Fruit fly (Drosophila melanogaster) whole organism, embryonic: ENCODE measurements around the gene eIF1.

ENCODE experiments used
- Atf-2 ChIP-seq: fragments of 200-800 bp; sonication (Bioruptor generic); optimal IDR thresholded peaks from 2 replicates; lab custom pipeline; 2016; ENCODE audit warnings: missing biosample characterization, missing genetic modification characterization
- B-H2 ChIP-seq: fragments of 200-800 bp; sonication (Bioruptor generic); optimal IDR thresholded peaks from 2 replicates; lab custom pipeline; 2018; ENCODE audit warnings: missing biosample characterization, mild to moderate bottlenecking, missing genetic modification characterization
- BtbVII ChIP-seq: fragments of 200-800 bp; sonication (Bioruptor generic); optimal IDR thresholded peaks from 3 replicates; lab custom pipeline; 2017; ENCODE audit warnings: missing biosample characterization, mild to moderate bottlenecking, missing genetic modification characterization
- CG11247 ChIP-seq: fragments of 200-800 bp; sonication (Bioruptor generic); IDR thresholded peaks from 2 replicates; pipeline ENCODE4 v1.3.6; 2022; ENCODE audit warnings: missing biosample characterization, missing genetic modification characterization
- CG11504 ChIP-seq: fragments of 200-800 bp; sonication (Bioruptor generic); optimal IDR thresholded peaks from 3 replicates; lab custom pipeline; 2019; ENCODE audit warnings: missing biosample characterization, mild to moderate bottlenecking, missing genetic modification characterization, moderate library complexity
- CG13123 ChIP-seq: fragments of 200-800 bp; sonication (Bioruptor generic); optimal IDR thresholded peaks from 2 replicates; lab custom pipeline; 2016; ENCODE audit warnings: missing biosample characterization, missing genetic modification characterization
- CG15479 ChIP-seq: fragments of 200-800 bp; sonication (Bioruptor generic); optimal IDR thresholded peaks from 3 replicates; lab custom pipeline; 2019; ENCODE audit warnings: missing biosample characterization, mild to moderate bottlenecking, missing genetic modification characterization, moderate library complexity
- CG17186 ChIP-seq: fragments of 200-800 bp; sonication (Bioruptor generic); optimal IDR thresholded peaks from 3 replicates; lab custom pipeline; 2017; ENCODE audit warnings: missing biosample characterization, missing genetic modification reagents, missing genetic modification characterization
- CG1792 ChIP-seq: fragments of 200-800 bp; sonication (Bioruptor generic); optimal IDR thresholded peaks from 2 replicates; lab custom pipeline; 2016; ENCODE audit warnings: missing biosample characterization, missing genetic modification characterization
- CG18011 ChIP-seq: fragments of 200-800 bp; sonication (Bioruptor generic); optimal IDR thresholded peaks from 2 replicates; lab custom pipeline; 2017; ENCODE audit warnings: missing biosample characterization, missing genetic modification characterization, mild to moderate bottlenecking, moderate library complexity, missing genotype
- CG18476 ChIP-seq: fragments of 200-800 bp; sonication (Bioruptor generic); optimal IDR thresholded peaks from 2 replicates; lab custom pipeline; 2016; ENCODE audit warnings: missing biosample characterization, mild to moderate bottlenecking, missing genetic modification characterization
- CG18619 ChIP-seq: fragments of 200-800 bp; sonication (Bioruptor generic); optimal IDR thresholded peaks from 3 replicates; lab custom pipeline; 2017; ENCODE audit warnings: missing biosample characterization, mild to moderate bottlenecking, missing genetic modification characterization
- CG2129 ChIP-seq: fragments of 200-800 bp; sonication (Bioruptor generic); IDR thresholded peaks from 2 replicates; pipeline ENCODE4 v1.3.6; 2022; ENCODE audit warnings: missing biosample characterization, missing genetic modification characterization; ENCODE audit not compliant: partially characterized antibody
- CG31365 ChIP-seq: fragments of 200-800 bp; sonication (Bioruptor generic); optimal IDR thresholded peaks from 2 replicates; lab custom pipeline; 2018; ENCODE audit warnings: missing biosample characterization, mild to moderate bottlenecking, missing genetic modification characterization
- CG33213 ChIP-seq: fragments of 200-800 bp; sonication (Bioruptor generic); optimal IDR thresholded peaks from 3 replicates; lab custom pipeline; 2016; ENCODE audit warnings: missing biosample characterization, missing genetic modification characterization
- CG33557 ChIP-seq: fragments of 200-800 bp; sonication (Bioruptor generic); optimal IDR thresholded peaks from 2 replicates; lab custom pipeline; 2019; ENCODE audit warnings: missing biosample characterization, mild to moderate bottlenecking, missing genetic modification characterization, moderate library complexity
- CG6175 ChIP-seq: fragments of 200-800 bp; sonication (Bioruptor generic); IDR thresholded peaks from 3 replicates; pipeline ENCODE4 v1.3.6; 2022; ENCODE audit warnings: missing biosample characterization, missing genetic modification characterization
- CG6791 ChIP-seq: fragments of 200-800 bp; sonication (Bioruptor generic); IDR thresholded peaks from 3 replicates; pipeline ENCODE4 v1.3.6; 2022; ENCODE audit warnings: missing biosample characterization, missing genetic modification characterization; ENCODE audit not compliant: partially characterized antibody
- CG7372 ChIP-seq: fragments of 200-800 bp; sonication (Bioruptor generic); IDR thresholded peaks from 2 replicates; pipeline ENCODE4 v1.3.6; 2022; ENCODE audit warnings: missing biosample characterization, missing genetic modification characterization
- CG7556 ChIP-seq: fragments of 200-800 bp; sonication (Bioruptor generic); optimal IDR thresholded peaks from 2 replicates; lab custom pipeline; 2017; ENCODE audit warnings: missing biosample characterization, mild to moderate bottlenecking, missing genetic modification characterization
- CrebB ChIP-seq: fragments of 200-800 bp; sonication (Bioruptor generic); optimal IDR thresholded peaks from 3 replicates; lab custom pipeline; 2018; ENCODE audit warnings: missing biosample characterization, mild to moderate bottlenecking, missing genetic modification characterization
- Dip2 ChIP-seq: fragments of 200-800 bp; sonication (Bioruptor generic); IDR thresholded peaks from 2 replicates; pipeline ENCODE4 v1.3.6; 2022; ENCODE audit warnings: missing biosample characterization, missing genetic modification characterization
- Ets65A ChIP-seq: fragments of 200-800 bp; sonication (Bioruptor generic); peaks from one replicate; lab custom pipeline; 2016; ENCODE audit warnings: missing biosample characterization, missing genetic modification characterization
- Fer3 ChIP-seq: fragments of 200-800 bp; sonication (Bioruptor generic); optimal IDR thresholded peaks from 2 replicates; lab custom pipeline; 2018; ENCODE audit warnings: missing biosample characterization, mild to moderate bottlenecking, missing genetic modification characterization, moderate library complexity
- H2.0 ChIP-seq: fragments of 200-800 bp; sonication (Bioruptor generic); IDR thresholded peaks from 2 replicates; pipeline ENCODE4 v1.3.6; 2022; ENCODE audit warnings: missing biosample characterization, missing genetic modification characterization
- Hmr ChIP-seq: fragments of 200-800 bp; sonication (Bioruptor generic); optimal IDR thresholded peaks from 3 replicates; lab custom pipeline; 2017; ENCODE audit warnings: mild to moderate bottlenecking, missing biosample characterization, missing genetic modification reagents, missing genetic modification characterization
- Hmx ChIP-seq: fragments of 200-800 bp; sonication (Bioruptor generic); optimal IDR thresholded peaks from 2 replicates; lab custom pipeline; 2016; ENCODE audit warnings: missing biosample characterization, missing genetic modification characterization
- Hr39 ChIP-seq: fragments of >200 bp; optimal IDR thresholded peaks from 2 replicates; lab custom pipeline; 2017
- Lim3 ChIP-seq: fragments of 200-800 bp; sonication (Bioruptor generic); IDR thresholded peaks from 2 replicates; pipeline ENCODE4 v1.3.6; 2022; ENCODE audit warnings: missing biosample characterization, missing genetic modification characterization
- Opbp ChIP-seq: fragments of 200-800 bp; sonication (Bioruptor generic); IDR thresholded peaks from 3 replicates; pipeline ENCODE4 v1.3.6; 2022; ENCODE audit warnings: missing biosample characterization, missing genetic modification characterization; ENCODE audit not compliant: partially characterized antibody
- Ravus ChIP-seq: fragments of 200-800 bp; sonication (Bioruptor generic); IDR thresholded peaks from 2 replicates; pipeline ENCODE4 v1.3.6; 2022; ENCODE audit warnings: missing biosample characterization, missing genetic modification characterization
- amos ChIP-seq: fragments of 200-800 bp; sonication (Bioruptor generic); IDR thresholded peaks from 2 replicates; pipeline ENCODE4 v1.3.6; 2022; ENCODE audit warnings: missing biosample characterization, missing genetic modification characterization; ENCODE audit not compliant: partially characterized antibody
- ase ChIP-seq: fragments of 200-800 bp; sonication (Bioruptor generic); IDR thresholded peaks from 3 replicates; pipeline ENCODE4 v1.3.6; 2022; ENCODE audit warnings: missing biosample characterization, missing genetic modification characterization
- ash1 ChIP-seq: fragments of 200-800 bp; sonication (Bioruptor generic); optimal IDR thresholded peaks from 2 replicates; lab custom pipeline; 2018; ENCODE audit warnings: missing biosample characterization, mild to moderate bottlenecking, missing genetic modification characterization
- az2 ChIP-seq: fragments of 200-800 bp; sonication (Bioruptor generic); optimal IDR thresholded peaks from 3 replicates; lab custom pipeline; 2016; ENCODE audit warnings: missing biosample characterization, missing genetic modification characterization
- bowl ChIP-seq: fragments of 200-800 bp; sonication (Bioruptor generic); IDR thresholded peaks from 2 replicates; pipeline ENCODE4 v1.3.6; 2022; ENCODE audit warnings: missing biosample characterization, missing genetic modification characterization
- dysf ChIP-seq: fragments of 200-800 bp; sonication (Bioruptor generic); IDR thresholded peaks from 3 replicates; pipeline ENCODE4 v1.3.6; 2022; ENCODE audit warnings: missing biosample characterization, missing genetic modification characterization
- eyg ChIP-seq: fragments of 200-800 bp; sonication (Bioruptor generic); optimal IDR thresholded peaks from 3 replicates; lab custom pipeline; 2016; ENCODE audit warnings: missing biosample characterization, missing genetic modification characterization
- fd64A ChIP-seq: fragments of 200-800 bp; sonication (Bioruptor generic); optimal IDR thresholded peaks from 3 replicates; lab custom pipeline; 2018; ENCODE audit warnings: missing biosample characterization, mild to moderate bottlenecking, missing genetic modification characterization
- gcm ChIP-seq: fragments of 200-800 bp; sonication (Bioruptor generic); optimal IDR thresholded peaks from 2 replicates; lab custom pipeline; 2019; ENCODE audit warnings: missing biosample characterization, mild to moderate bottlenecking, missing genetic modification characterization, moderate library complexity
- gsb-n ChIP-seq: fragments of 200-800 bp; sonication (Bioruptor generic); optimal IDR thresholded peaks from 3 replicates; lab custom pipeline; 2018; ENCODE audit warnings: missing biosample characterization, mild to moderate bottlenecking, missing genetic modification characterization
- jigr1 ChIP-seq: fragments of 200-800 bp; sonication (Bioruptor generic); IDR thresholded peaks from 3 replicates; pipeline ENCODE4 v1.3.6; 2022; ENCODE audit warnings: missing biosample characterization, missing genetic modification characterization
- klu ChIP-seq: fragments of 200-800 bp; sonication (Bioruptor generic); IDR thresholded peaks from 2 replicates; pipeline ENCODE4 v1.3.6; 2022; ENCODE audit warnings: missing biosample characterization, missing genetic modification characterization
- mirr ChIP-seq: fragments of 200-800 bp; sonication (Bioruptor generic); optimal IDR thresholded peaks from 3 replicates; lab custom pipeline; 2018; ENCODE audit warnings: missing biosample characterization, mild to moderate bottlenecking, missing genetic modification characterization
- odd ChIP-seq: fragments of 200-800 bp; sonication (Bioruptor generic); optimal IDR thresholded peaks from 2 replicates; lab custom pipeline; 2017; ENCODE audit warnings: missing biosample characterization, mild to moderate bottlenecking, missing genetic modification characterization
- peb ChIP-seq: fragments of 200-800 bp; sonication (Bioruptor generic); IDR thresholded peaks from 2 replicates; pipeline ENCODE4 v1.3.6; 2022; ENCODE audit warnings: missing biosample characterization, missing genetic modification characterization
- sqz ChIP-seq: fragments of 200-800 bp; sonication (Bioruptor generic); optimal IDR thresholded peaks from 3 replicates; lab custom pipeline; 2018; ENCODE audit warnings: missing biosample characterization, mild to moderate bottlenecking, missing genetic modification characterization
- stwl ChIP-seq: fragments of 200-800 bp; sonication (Bioruptor generic); optimal IDR thresholded peaks from 3 replicates; lab custom pipeline; 2018; ENCODE audit warnings: missing biosample characterization, mild to moderate bottlenecking, missing genetic modification characterization, moderate library complexity
- trem ChIP-seq: fragments of 200-800 bp; optimal IDR thresholded peaks from 3 replicates; lab custom pipeline; 2019; ENCODE audit warnings: missing biosample characterization, mild to moderate bottlenecking, missing genetic modification characterization, moderate library complexity
- twi ChIP-seq: fragments of 200-800 bp; optimal IDR thresholded peaks from 2 replicates; lab custom pipeline; 2019; ENCODE audit warnings: missing biosample characterization, mild to moderate bottlenecking, missing genetic modification characterization, moderate library complexity
- usp ChIP-seq: fragments of >200 bp; optimal IDR thresholded peaks from 2 replicates; lab custom pipeline; 2017; ENCODE audit warnings: missing biosample characterization, missing genetic modification characterization

eIF1 gene

dm6 chr3L:3178530-3179096, 44.5 kb upstream of the eIF1 start, which contains the start of the genes MnM and Girdin (continued):
- TF ChIP-seq jigr1 (GFP tag; lab: Robert Waterston, UW) = no peak
- peak; percentile 41 for TF ChIP-seq CG2129
- TF ChIP-seq CG6175 (GFP tag; lab: Robert Waterston, UW) = peak; percentile 67; the same call in 2 of the 3 replicates
- TF ChIP-seq fd64A (GFP tag; lab: Kevin White, UChicago) = no peak
- TF ChIP-seq twi (tag; lab: Kevin White, UChicago) = peak; percentile 43
- 0 out of 2 replicates have a peak, but pooled peaks have one; percentile 13 for TF ChIP-seq klu (GFP tag; lab: Robert Waterston, UW)
- no peak for TF ChIP-seq gcm (GFP tag; lab: Kevin White, UChicago)
- no peak for TF ChIP-seq CG7556 (GFP tag; lab: Kevin White, UChicago)
- no peak for TF ChIP-seq mirr (GFP tag; lab: Kevin White, UChicago)
- peak; percentile 33 for TF ChIP-seq stwl (tag; lab: Kevin White, UChicago)
- no peak for TF ChIP-seq bowl (GFP tag; lab: Robert Waterston, UW)
- TF ChIP-seq odd = no peak
- no peak for TF ChIP-seq ash1 (GFP tag; lab: Kevin White, UChicago)
- TF ChIP-seq H2.0 (GFP tag; lab: Robert Waterston, UW) = 0 out of 2 replicates have a peak, but pooled peaks have one; percentile 8
- TF ChIP-seq Ets65A (GFP tag; lab: Kevin White, UChicago) = peak; percentile 98
- no peak for TF ChIP-seq CG31365 (tag; lab: Kevin White, UChicago)
- no peak for TF ChIP-seq Hmx
- no peak for TF ChIP-seq Fer3
- peak; percentile 17 for TF ChIP-seq CG1792 (GFP tag; lab: Kevin White, UChicago)
- TF ChIP-seq peb (GFP tag; lab: Robert Waterston, UW) = 0 out of 2 replicates have a peak, but pooled peaks have one; percentile 30
- TF ChIP-seq Atf-2 (GFP tag; lab: Kevin White, UChicago) = peak; percentile 70
- TF ChIP-seq Hr39 (lab: Kevin White, UChicago) = no peak
- peak; percentile 64; the same call in 2 of the 3 replicates for TF ChIP-seq dysf
- peak; percentile 71 for TF ChIP-seq Opbp (GFP tag; lab: Robert Waterston, UW)
- TF ChIP-seq CG6791 (GFP tag; lab: Robert Waterston, UW) = peak; percentile 69; the same call in 1 of the 3 replicates
- no peak for TF ChIP-seq Lim3 (GFP tag; lab: Robert Waterston, UW)
- no peak for TF ChIP-seq CG15479 (GFP tag; lab: Kevin White, UChicago)
- TF ChIP-seq Hmr = peak; percentile 59
- TF ChIP-seq sqz (GFP tag; lab: Kevin White, UChicago) = no peak
- TF ChIP-seq CG18476 = no peak
- peak; percentile 56 for TF ChIP-seq az2
- no peak for TF ChIP-seq Ravus (GFP tag; lab: Robert Waterston, UW)
- peak; percentile 34; the same call in 1 of the 2 replicates for TF ChIP-seq CG11247 (GFP tag; lab: Robert Waterston, UW)
- TF ChIP-seq CG18011 (GFP tag; lab: Kevin White, UChicago) = peak; percentile 65
- TF ChIP-seq Dip2 = no peak
- 0 out of 2 replicates have a peak, but pooled peaks have one; percentile 11 for TF ChIP-seq CG7372 (GFP tag; lab: Robert Waterston, UW)
- peak; percentile 78 for TF ChIP-seq gsb-n (tag; lab: Kevin White, UChicago)
- no peak for TF ChIP-seq ase (GFP tag; lab: Robert Waterston, UW)
- TF ChIP-seq B-H2 (GFP tag; lab: Kevin White, UChicago) = no peak
- no peak for TF ChIP-seq CG13123 (GFP tag; lab: Kevin White, UChicago)
- no peak for TF ChIP-seq CG11504 (tag; lab: Kevin White, UChicago)
- TF ChIP-seq CG17186 (GFP tag; lab: Kevin White, UChicago) = peak; percentile 53
- peak; percentile 91 for TF ChIP-seq trem (tag; lab: Kevin White, UChicago)
- no peak for TF ChIP-seq usp
- TF ChIP-seq CG33557 = peak; percentile 40
- TF ChIP-seq BtbVII (GFP tag; lab: Kevin White, UChicago) = no peak
- peak; percentile 79 for TF ChIP-seq amos
- peak; percentile 36 for TF ChIP-seq CG18619 (GFP tag; lab: Kevin White, UChicago)
- TF ChIP-seq CrebB = peak; percentile 12
- peak; percentile 64 for TF ChIP-seq CG33213 (GFP tag; lab: Kevin White, UChicago)
- TF ChIP-seq eyg (GFP tag; lab: Kevin White, UChicago) = no peak
